Worm (Caenorhabditis elegans) whole organism, L4/young adult: ENCODE measurements around the gene srx-21.

Experiments used
- W03F9.2 ChIP-seq: fragments of 150-350 bp; optimal IDR thresholded peaks from 2 replicates; lab custom pipeline; 2014; ENCODE audit warnings: missing biosample characterization, missing genetic modification characterization
- him-1 ChIP-seq: sonication (generic microtip); optimal IDR thresholded peaks from 2 replicates; lab custom pipeline; 2016; ENCODE audit warnings: missing genotype, missing genetic modification reagents, missing genetic modification characterization, missing compliant biosample characterization

ce11 chrV:702260-702659 is 25.4 kb downstream of the srx-21 start, which contains the start of gene srbc-37:
- TF ChIP-seq W03F9.2 (tag; lab: Kevin White, UChicago) (no peak), him-1 (tag; lab: Kevin White, UChicago) (no peak)
